Fruit fly (Drosophila melanogaster) whole organism, embryonic: ENCODE measurements around the gene beat-Vc.

Experiments
- B-H2 ChIP-seq: fragments of 200-800 bp; sonication (Bioruptor generic); optimal IDR thresholded peaks from 2 replicates; lab custom pipeline; 2018; ENCODE audit warnings: missing biosample characterization, mild to moderate bottlenecking, missing genetic modification characterization
- CG13424 ChIP-seq: fragments of 200-800 bp; sonication (Bioruptor generic); optimal IDR thresholded peaks from 2 replicates; lab custom pipeline; 2019; ENCODE audit warnings: missing biosample characterization, mild to moderate bottlenecking, missing genetic modification characterization, moderate library complexity
- CG4854 ChIP-seq: fragments of 200-800 bp; sonication (Bioruptor generic); optimal IDR thresholded peaks from 2 replicates; lab custom pipeline; 2016; ENCODE audit warnings: missing biosample characterization, missing genetic modification characterization, inconsistent platforms
- CG5245 ChIP-seq: fragments of 200-800 bp; sonication (Bioruptor generic); optimal IDR thresholded peaks from 3 replicates; lab custom pipeline; 2016; ENCODE audit warnings: missing biosample characterization, missing genetic modification characterization
- HLH3B ChIP-seq: fragments of 200-800 bp; sonication (Bioruptor generic); IDR thresholded peaks from 2 replicates; pipeline ENCODE4 v1.3.6; 2022; ENCODE audit warnings: missing biosample characterization, missing genetic modification characterization
- Max ChIP-seq: fragments of 200-800 bp; sonication (Bioruptor generic); optimal IDR thresholded peaks from 2 replicates; lab custom pipeline; 2016; ENCODE audit warnings: missing biosample characterization, mild to moderate bottlenecking, missing genetic modification characterization
- Scr ChIP-seq: fragments of 200-800 bp; sonication (Bioruptor generic); IDR thresholded peaks from 2 replicates; pipeline ENCODE4 v1.3.6; 2022; ENCODE audit warnings: missing biosample characterization, missing genetic modification characterization; ENCODE audit not compliant: partially characterized antibody
- az2 ChIP-seq: fragments of 200-800 bp; sonication (Bioruptor generic); optimal IDR thresholded peaks from 3 replicates; lab custom pipeline; 2016; ENCODE audit warnings: missing biosample characterization, missing genetic modification characterization
- odd ChIP-seq: fragments of 200-800 bp; sonication (Bioruptor generic); optimal IDR thresholded peaks from 2 replicates; lab custom pipeline; 2017; ENCODE audit warnings: missing biosample characterization, mild to moderate bottlenecking, missing genetic modification characterization
- rib ChIP-seq: fragments of 200-800 bp; sonication (Bioruptor generic); IDR thresholded peaks from 2 replicates; pipeline ENCODE4 v1.3.6; 2022; ENCODE audit warnings: missing biosample characterization, missing genetic modification characterization
- sc ChIP-seq, 3 experiments: fragments of >200 bp in 2 of 3; fragments of 200-800 bp in 1 of 3; sonication (Bioruptor generic) in 1 of 3; optimal IDR thresholded peaks; 2 replicates in 2 of 3; 3 replicates in 1 of 3; lab custom pipeline; 2017; ENCODE audit warnings: mild to moderate bottlenecking in 1 of 3, missing biosample characterization in 1 of 3, missing genetic modification characterization in 1 of 3, missing genetic modification reagents in 1 of 3
- tll ChIP-seq, 2 experiments: fragments of 200-800 bp in 1 of 2; fragments of >200 bp in 1 of 2; sonication (Bioruptor generic) in 1 of 2; optimal IDR thresholded peaks; 2 replicates each; lab custom pipeline; 2017 to 2019; ENCODE audit warnings: missing biosample characterization in 2 of 2, missing genetic modification characterization in 2 of 2, mild to moderate bottlenecking in 1 of 2, moderate library complexity in 1 of 2

dm6 chr3R:12699620-12700378 is 83.2 kb downstream of the beat-Vc start:
- TF ChIP-seq tll (GFP tag; optimal IDR thresholded peaks at IDR 0.05; lab: Kevin White, UChicago): no peak
- TF ChIP-seq odd (GFP tag; lab: Kevin White, UChicago): no peak
- no peak for TF ChIP-seq CG5245 (GFP tag; lab: Kevin White, UChicago)
- no peak for TF ChIP-seq az2
- no peak for TF ChIP-seq rib
- no peak for TF ChIP-seq Scr (GFP tag; lab: Robert Waterston, UW)
- TF ChIP-seq CG13424 (tag; lab: Kevin White, UChicago): no peak
- TF ChIP-seq Max (GFP tag; lab: Kevin White, UChicago): no peak
- TF ChIP-seq sc (optimal IDR thresholded peaks at IDR 0.05; lab: Kevin White, UChicago): no peak
- TF ChIP-seq sc (GFP tag; optimal IDR thresholded peaks at IDR 0.05; lab: Kevin White, UChicago): no peak
- no peak for TF ChIP-seq CG4854 (GFP tag; lab: Kevin White, UChicago)
- no peak for TF ChIP-seq HLH3B (GFP tag; lab: Robert Waterston, UW)
- no peak for TF ChIP-seq B-H2 (GFP tag; lab: Kevin White, UChicago)
